Fruit fly (Drosophila melanogaster) whole organism, embryonic: ENCODE results near the gene Or88a.

ENCODE experiments used
- B-H1 ChIP-seq: fragments of 200-800 bp; sonication (Bioruptor generic); IDR thresholded peaks from 3 replicates; pipeline ENCODE4 v1.3.6; 2022; ENCODE audit warnings: missing biosample characterization, missing genetic modification characterization
- CG10321 ChIP-seq: fragments of 200-800 bp; sonication (Bioruptor generic); IDR thresholded peaks from 2 replicates; pipeline ENCODE4 v1.3.6; 2022; ENCODE audit warnings: missing biosample characterization, missing genetic modification characterization
- CG10565 ChIP-seq: fragments of 200-800 bp; sonication (Bioruptor generic); optimal IDR thresholded peaks from 3 replicates; lab custom pipeline; 2016; ENCODE audit warnings: missing biosample characterization, mild to moderate bottlenecking, missing genetic modification characterization
- CG11085 ChIP-seq: fragments of 200-800 bp; sonication (Bioruptor generic); IDR thresholded peaks from 2 replicates; pipeline ENCODE4 v1.3.6; 2022; ENCODE audit warnings: missing biosample characterization, missing genetic modification characterization
- CG12299 ChIP-seq: fragments of 200-800 bp; sonication (Bioruptor generic); optimal IDR thresholded peaks from 2 replicates; lab custom pipeline; 2018; ENCODE audit warnings: missing biosample characterization, mild to moderate bottlenecking, missing genetic modification characterization
- CG13775 ChIP-seq: fragments of 200-800 bp; sonication (Bioruptor generic); optimal IDR thresholded peaks from 3 replicates; lab custom pipeline; 2017; ENCODE audit warnings: missing biosample characterization, mild to moderate bottlenecking, missing genetic modification characterization
- CG16815 ChIP-seq: fragments of 200-800 bp; sonication (Bioruptor generic); optimal IDR thresholded peaks from 3 replicates; lab custom pipeline; 2017; ENCODE audit warnings: missing biosample characterization, mild to moderate bottlenecking, missing genetic modification characterization
- CG16863 ChIP-seq: fragments of 200-800 bp; sonication (Bioruptor generic); optimal IDR thresholded peaks from 3 replicates; lab custom pipeline; 2016; ENCODE audit warnings: missing biosample characterization, missing genetic modification characterization
- CG17328 ChIP-seq: fragments of 200-800 bp; sonication (Bioruptor generic); IDR thresholded peaks from 2 replicates; pipeline ENCODE4 v1.3.6; 2022; ENCODE audit warnings: missing biosample characterization, missing genetic modification characterization
- CG17612 ChIP-seq: fragments of 200-800 bp; sonication (Bioruptor generic); IDR thresholded peaks from 2 replicates; pipeline ENCODE4 v1.3.6; 2022; ENCODE audit warnings: missing biosample characterization, missing genetic modification characterization
- CG2678 ChIP-seq: fragments of 200-800 bp; sonication (Bioruptor generic); optimal IDR thresholded peaks from 3 replicates; lab custom pipeline; 2019; ENCODE audit warnings: missing biosample characterization, mild to moderate bottlenecking, missing genetic modification characterization, moderate library complexity
- CG31224 ChIP-seq: fragments of 200-800 bp; sonication (Bioruptor generic); IDR thresholded peaks from 2 replicates; pipeline ENCODE4 v1.3.6; 2022; ENCODE audit warnings: missing biosample characterization, missing genetic modification characterization
- CG33213 ChIP-seq: fragments of 200-800 bp; sonication (Bioruptor generic); optimal IDR thresholded peaks from 3 replicates; lab custom pipeline; 2016; ENCODE audit warnings: missing biosample characterization, missing genetic modification characterization
- CG7357 ChIP-seq: fragments of 200-800 bp; sonication (Bioruptor generic); IDR thresholded peaks from 3 replicates; pipeline ENCODE4 v1.3.6; 2022; ENCODE audit warnings: missing biosample characterization, missing genetic modification characterization
- CG8359 ChIP-seq: fragments of 200-800 bp; sonication (Bioruptor generic); optimal IDR thresholded peaks from 2 replicates; lab custom pipeline; 2017; ENCODE audit warnings: missing biosample characterization, mild to moderate bottlenecking, missing genetic modification characterization, borderline replicate concordance
- CG9797 ChIP-seq: fragments of 200-800 bp; sonication (Bioruptor generic); optimal IDR thresholded peaks from 3 replicates; lab custom pipeline; 2018; ENCODE audit warnings: missing biosample characterization, mild to moderate bottlenecking, missing genetic modification characterization
- CG9876 ChIP-seq: fragments of 200-800 bp; sonication (Bioruptor generic); optimal IDR thresholded peaks from 2 replicates; lab custom pipeline; 2016; ENCODE audit warnings: missing biosample characterization, missing genetic modification characterization
- CHES-1-like ChIP-seq: fragments of 200-800 bp; sonication (Bioruptor generic); optimal IDR thresholded peaks from 2 replicates; lab custom pipeline; 2016; ENCODE audit warnings: missing biosample characterization, missing genetic modification characterization
- Chrac-16 ChIP-seq: fragments of 200-800 bp; sonication (Bioruptor generic); optimal IDR thresholded peaks from 3 replicates; lab custom pipeline; 2016; ENCODE audit warnings: missing biosample characterization, missing genetic modification characterization
- Dref ChIP-seq: fragments of 200-800 bp; sonication (Bioruptor generic); IDR thresholded peaks from 2 replicates; pipeline ENCODE4 v1.3.6; 2022; ENCODE audit warnings: missing biosample characterization, missing genetic modification characterization
- Ets65A ChIP-seq: fragments of 200-800 bp; sonication (Bioruptor generic); peaks from one replicate; lab custom pipeline; 2016; ENCODE audit warnings: missing biosample characterization, missing genetic modification characterization
- Gug ChIP-seq: fragments of 200-800 bp; sonication (Bioruptor generic); IDR thresholded peaks from 4 replicates; pipeline ENCODE4 v1.3.6; 2022; ENCODE audit warnings: missing biosample characterization, missing genetic modification characterization
- H2.0 ChIP-seq: fragments of 200-800 bp; sonication (Bioruptor generic); IDR thresholded peaks from 2 replicates; pipeline ENCODE4 v1.3.6; 2022; ENCODE audit warnings: missing biosample characterization, missing genetic modification characterization
- HLH54F ChIP-seq: fragments of 200-800 bp; sonication (Bioruptor generic); optimal IDR thresholded peaks from 3 replicates; lab custom pipeline; 2016; ENCODE audit warnings: missing biosample characterization, missing genetic modification characterization
- HmgD ChIP-seq: fragments of 200-800 bp; sonication (Bioruptor generic); optimal IDR thresholded peaks from 3 replicates; lab custom pipeline; 2016; ENCODE audit warnings: missing biosample characterization, missing genetic modification characterization
- Meics ChIP-seq: fragments of 200-800 bp; sonication (Bioruptor generic); optimal IDR thresholded peaks from 2 replicates; lab custom pipeline; 2017; ENCODE audit warnings: missing biosample characterization, mild to moderate bottlenecking, missing genetic modification characterization
- NC2β ChIP-seq: fragments of 200-800 bp; sonication (Bioruptor generic); optimal IDR thresholded peaks from 2 replicates; lab custom pipeline; 2016; ENCODE audit warnings: missing biosample characterization, missing genetic modification characterization
- Nf-YB ChIP-seq: fragments of 200-800 bp; sonication (Bioruptor generic); optimal IDR thresholded peaks from 3 replicates; lab custom pipeline; 2019; ENCODE audit warnings: missing biosample characterization, mild to moderate bottlenecking, missing genetic modification characterization, moderate library complexity
- NfI ChIP-seq: fragments of 200-800 bp; sonication (Bioruptor generic); optimal IDR thresholded peaks from 3 replicates; lab custom pipeline; 2018; ENCODE audit warnings: missing biosample characterization, mild to moderate bottlenecking, missing genetic modification characterization, moderate library complexity
- Sry-δ ChIP-seq: fragments of 200-800 bp; sonication (Bioruptor generic); optimal IDR thresholded peaks from 2 replicates; lab custom pipeline; 2016; ENCODE audit warnings: missing biosample characterization, missing genetic modification characterization
- Stat92E ChIP-seq, 3 experiments: fragments of >200 bp in 2 of 3; fragments of 200-800 bp in 1 of 3; sonication (Bioruptor generic) in 1 of 3; optimal IDR thresholded peaks; 2 replicates each; lab custom pipeline; 2017 to 2019; ENCODE audit warnings: missing biosample characterization in 3 of 3, missing genetic modification characterization in 3 of 3, mild to moderate bottlenecking in 1 of 3, moderate library complexity in 1 of 3
- abd-A ChIP-seq: fragments of 200-800 bp; sonication (Bioruptor generic); optimal IDR thresholded peaks from 3 replicates; lab custom pipeline; 2019; ENCODE audit warnings: missing biosample characterization, mild to moderate bottlenecking, missing genetic modification characterization, moderate library complexity
- amos ChIP-seq: fragments of 200-800 bp; sonication (Bioruptor generic); IDR thresholded peaks from 2 replicates; pipeline ENCODE4 v1.3.6; 2022; ENCODE audit warnings: missing biosample characterization, missing genetic modification characterization; ENCODE audit not compliant: partially characterized antibody
- bcd ChIP-seq: fragments of 200-800 bp; sonication (Bioruptor generic); optimal IDR thresholded peaks from 2 replicates; lab custom pipeline; 2017; ENCODE audit warnings: missing biosample characterization, mild to moderate bottlenecking, missing genetic modification characterization
- crol ChIP-seq: fragments of 200-800 bp; sonication (Bioruptor generic); IDR thresholded peaks from 2 replicates; pipeline ENCODE4 v1.3.6; 2022; ENCODE audit warnings: missing biosample characterization, missing genetic modification characterization
- crp ChIP-seq, 2 experiments: fragments of 200-800 bp; sonication (Bioruptor generic); optimal IDR thresholded peaks; 2 replicates in 1 of 2; 3 replicates in 1 of 2; lab custom pipeline; 2017; ENCODE audit warnings: missing biosample characterization in 2 of 2, missing genetic modification characterization in 2 of 2, mild to moderate bottlenecking in 1 of 2, moderate library complexity in 1 of 2
- fd102C ChIP-seq: fragments of 200-800 bp; sonication (Bioruptor generic); optimal IDR thresholded peaks from 2 replicates; lab custom pipeline; 2018; ENCODE audit warnings: missing biosample characterization, mild to moderate bottlenecking, missing genetic modification characterization, moderate library complexity
- her ChIP-seq: fragments of 200-800 bp; sonication (Bioruptor generic); optimal IDR thresholded peaks from 2 replicates; lab custom pipeline; 2016; ENCODE audit warnings: missing biosample characterization, missing genetic modification characterization
- kni ChIP-seq: fragments of 200-800 bp; sonication (Bioruptor generic); optimal IDR thresholded peaks from 3 replicates; lab custom pipeline; 2017; ENCODE audit warnings: mild to moderate bottlenecking, missing biosample characterization, missing genetic modification reagents, missing genetic modification characterization
- lola ChIP-seq, 3 experiments: fragments of >200 bp in 2 of 3; fragments of 200-800 bp in 1 of 3; sonication (Bioruptor generic) in 1 of 3; optimal IDR thresholded peaks; 2 replicates each; lab custom pipeline; 2017 to 2019; ENCODE audit warnings: missing biosample characterization in 3 of 3, missing genetic modification characterization in 3 of 3, mild to moderate bottlenecking in 1 of 3, moderate library complexity in 1 of 3
- nom ChIP-seq: fragments of 200-800 bp; sonication (Bioruptor generic); optimal IDR thresholded peaks from 2 replicates; lab custom pipeline; 2017; ENCODE audit warnings: missing biosample characterization, missing genetic modification characterization, mild to moderate bottlenecking, moderate library complexity, missing genetic modification reagents
- pzg ChIP-seq: fragments of 200-800 bp; sonication (Bioruptor generic); optimal IDR thresholded peaks from 3 replicates; lab custom pipeline; 2018; ENCODE audit warnings: missing biosample characterization, mild to moderate bottlenecking, missing genetic modification characterization, moderate library complexity
- scrt ChIP-seq: fragments of 200-800 bp; sonication (Bioruptor generic); optimal IDR thresholded peaks from 2 replicates; lab custom pipeline; 2018; ENCODE audit warnings: missing biosample characterization, mild to moderate bottlenecking, missing genetic modification characterization, moderate library complexity
- sens ChIP-seq: fragments of 200-800 bp; sonication (Bioruptor generic); peaks from one replicate; lab custom pipeline; 2016; ENCODE audit warnings: missing biosample characterization, missing genetic modification characterization
- sens-2 ChIP-seq: fragments of 200-800 bp; sonication (Bioruptor generic); IDR thresholded peaks from 2 replicates; pipeline ENCODE4 v1.3.6; 2022; ENCODE audit warnings: missing biosample characterization, missing genetic modification characterization
- sr ChIP-seq: fragments of 200-800 bp; sonication (Bioruptor generic); IDR thresholded peaks from 3 replicates; pipeline ENCODE4 v1.3.6; 2022; ENCODE audit warnings: missing biosample characterization, missing genetic modification characterization
- tap ChIP-seq: fragments of 200-800 bp; optimal IDR thresholded peaks from 3 replicates; lab custom pipeline; 2019; ENCODE audit warnings: missing biosample characterization, mild to moderate bottlenecking, missing genetic modification characterization, moderate library complexity
- z ChIP-seq: fragments of 200-800 bp; sonication (Bioruptor generic); IDR thresholded peaks from 3 replicates; pipeline ENCODE4 v1.3.6; 2022; ENCODE audit warnings: missing biosample characterization, missing genetic modification characterization

Or88a gene

DNA sequence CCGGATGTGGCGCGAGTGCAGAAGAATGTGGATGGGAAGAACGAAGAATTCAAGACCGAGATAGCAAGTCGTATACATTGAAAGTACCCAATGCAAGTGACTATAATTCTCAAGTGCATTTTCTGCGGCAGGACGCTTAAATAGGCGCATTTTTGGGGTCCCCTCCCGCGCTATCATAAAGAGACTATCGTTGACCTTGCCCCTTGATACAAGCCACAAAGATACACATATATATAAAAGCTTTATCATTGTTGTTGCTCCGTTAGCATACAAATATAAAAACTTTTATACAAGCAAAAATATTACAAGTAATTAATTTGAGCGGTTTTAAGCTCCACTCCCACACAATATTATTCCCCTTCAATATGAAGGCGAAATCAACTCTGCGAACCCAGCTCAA is 21.1 kb upstream of the Or88a start:
- TF ChIP-seq z (GFP tag; lab: Robert Waterston, UW) (peak; percentile 73; the same call in 1 of the 3 replicates), sens (GFP tag; lab: Kevin White, UChicago) (peak; percentile 1), nom (GFP tag; lab: Kevin White, UChicago) (peak; percentile 55), CG10321 (GFP tag; lab: Robert Waterston, UW) (no peak), sens-2 (GFP tag; lab: Robert Waterston, UW) (no peak), CG2678 (tag; lab: Kevin White, UChicago) (no peak), CG16815 (GFP tag; lab: Kevin White, UChicago) (no peak), B-H1 (GFP tag; lab: Robert Waterston, UW) (no peak)
- TF ChIP-seq, all 482 proteins: peak for 3

DNA sequence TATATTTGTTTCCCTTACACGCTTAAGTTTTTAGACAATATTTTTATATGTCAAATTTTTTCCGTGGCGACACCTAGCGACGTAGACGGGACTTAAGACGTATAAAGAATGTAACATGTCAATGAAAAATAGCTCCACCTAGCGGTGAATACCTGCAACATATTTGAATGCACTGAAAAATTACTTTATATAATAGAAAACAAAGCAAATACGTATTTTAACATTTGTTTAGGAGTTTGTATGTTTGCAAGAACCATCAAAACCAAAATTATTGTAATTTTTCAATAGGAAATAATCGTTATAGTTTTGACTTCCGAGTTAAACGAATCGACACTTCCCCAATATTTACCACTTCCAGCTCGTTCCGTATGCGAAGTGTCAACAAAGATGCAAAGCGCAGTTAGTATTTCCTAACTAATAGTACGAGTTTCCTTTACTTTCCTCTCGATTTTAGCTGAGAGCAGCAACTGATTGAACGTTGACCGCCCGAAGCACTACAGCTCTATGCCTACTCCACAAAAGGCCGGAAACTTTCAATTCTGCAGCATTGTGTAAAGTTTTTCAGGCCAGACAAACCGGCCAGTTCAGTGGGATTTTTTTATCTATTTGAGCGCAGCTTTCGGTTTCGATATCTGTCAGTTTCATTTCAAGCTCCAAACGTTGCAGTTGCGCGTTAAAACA is 20.2 kb upstream of the Or88a start, which contains the start of gene Npc2b:
Npc2b (plus strand) TSS at position 631 of the 681 bp plus-strand sequence.
- no peak for TF ChIP-seq crp (GFP tag; optimal IDR thresholded peaks at IDR 0.05; lab: Kevin White, UChicago)
- peak; percentile 70 for TF ChIP-seq Chrac-16
- peak; percentile 30 for TF ChIP-seq tap
- no peak for TF ChIP-seq Dref (GFP tag; lab: Robert Waterston, UW)
- 0 out of 3 replicates have a peak, but pooled peaks have one; percentile 24 for TF ChIP-seq CG7357 (GFP tag; lab: Robert Waterston, UW)
- TF ChIP-seq CG16863 (GFP tag; lab: Kevin White, UChicago): no peak
- TF ChIP-seq Stat92E (GFP tag; optimal IDR thresholded peaks at IDR 0.05; lab: Kevin White, UChicago): peak in 1 of 3 experiments; percentile 3
- 0 out of 4 replicates have a peak, but pooled peaks have one; percentile 6 for TF ChIP-seq Gug
- TF ChIP-seq CG9876: peak; percentile 56
- no peak for TF ChIP-seq CG9797 (GFP tag; lab: Kevin White, UChicago)
- peak; percentile 26 for TF ChIP-seq Sry-δ (GFP tag; lab: Kevin White, UChicago)
- peak; percentile 31 for TF ChIP-seq bcd (GFP tag; lab: Kevin White, UChicago)
- TF ChIP-seq kni (GFP tag; lab: Kevin White, UChicago): peak; percentile 3
- TF ChIP-seq Ets65A (GFP tag; lab: Kevin White, UChicago): peak; percentile 94
- peak; percentile 46; the same call in 1 of the 2 replicates for TF ChIP-seq CG11085 (GFP tag; lab: Robert Waterston, UW)
- TF ChIP-seq CG8359: peak; percentile 36
- peak; percentile 61 for TF ChIP-seq H2.0 (GFP tag; lab: Robert Waterston, UW)
- peak; percentile 40 for TF ChIP-seq CG17328
- no peak for TF ChIP-seq CG31224 (GFP tag; lab: Robert Waterston, UW)
- TF ChIP-seq CG33213 (GFP tag; lab: Kevin White, UChicago): peak; percentile 67
- TF ChIP-seq lola (GFP tag; optimal IDR thresholded peaks at IDR 0.05; lab: Kevin White, UChicago): peak in 1 of 3 experiments; percentile 12
- peak; percentile 25 for TF ChIP-seq her (GFP tag; lab: Kevin White, UChicago)
- no peak for TF ChIP-seq crol
- no peak for TF ChIP-seq abd-A
- peak; percentile 70 for TF ChIP-seq NfI
- TF ChIP-seq CG13775: peak; percentile 4
- no peak for TF ChIP-seq CG17612 (GFP tag; lab: Robert Waterston, UW)
- TF ChIP-seq CHES-1-like: peak; percentile 38
- peak; percentile 58 for TF ChIP-seq HLH54F (GFP tag; lab: Kevin White, UChicago)
- TF ChIP-seq sr (GFP tag; lab: Robert Waterston, UW): no peak
- peak; percentile 11 for TF ChIP-seq scrt (GFP tag; lab: Kevin White, UChicago)
- TF ChIP-seq pzg (GFP tag; lab: Kevin White, UChicago): no peak
- peak; percentile 6 for TF ChIP-seq HmgD (GFP tag; lab: Kevin White, UChicago)
- TF ChIP-seq CG12299 (tag; lab: Kevin White, UChicago): no peak
- TF ChIP-seq Meics (GFP tag; lab: Kevin White, UChicago): peak; percentile 57
- TF ChIP-seq amos (GFP tag; lab: Robert Waterston, UW): peak; percentile 80
- TF ChIP-seq Nf-YB (GFP tag; lab: Kevin White, UChicago): peak; percentile 15
- peak; percentile 31 for TF ChIP-seq fd102C (GFP tag; lab: Kevin White, UChicago)
- TF ChIP-seq NC2β: peak; percentile 46
- no peak for TF ChIP-seq CG10565
